Worm (Caenorhabditis elegans) whole organism, L1 larva: ENCODE results near the gene F14H8.4.

Experiments
- Y116A8C.19 ChIP-seq: sonication (generic microtip); optimal IDR thresholded peaks from 2 replicates; lab custom pipeline; 2016; ENCODE audit warnings: missing compliant biosample characterization, missing genetic modification characterization, borderline replicate concordance
- alr-1 ChIP-seq: fragments of 200-800 bp; sonication (Bioruptor generic); optimal IDR thresholded peaks from 2 replicates; lab custom pipeline; 2018; ENCODE audit warnings: borderline replicate concordance, mild to moderate bottlenecking, missing genetic modification characterization, missing compliant biosample characterization
- fos-1 ChIP-seq: fragments of 150-350 bp; optimal IDR thresholded peaks from 2 replicates; lab custom pipeline; 2014; ENCODE audit warnings: missing biosample characterization, missing genetic modification characterization
- lin-14 ChIP-seq: fragments of 200-800 bp; sonication (Bioruptor generic); optimal IDR thresholded peaks from 2 replicates; lab custom pipeline; 2018; ENCODE audit warnings: mild to moderate bottlenecking, missing genetic modification characterization, moderate library complexity, missing compliant biosample characterization
- nhr-237 ChIP-seq: fragments of 150-350 bp; optimal IDR thresholded peaks from 2 replicates; lab custom pipeline; 2014; ENCODE audit warnings: missing biosample characterization, missing genetic modification characterization
- nhr-84 ChIP-seq: sonication (generic microtip); optimal IDR thresholded peaks from 2 replicates; lab custom pipeline; 2017; ENCODE audit warnings: missing biosample characterization, missing genetic modification characterization
- nhr-90 ChIP-seq: sonication (generic microtip); optimal IDR thresholded peaks from 2 replicates; lab custom pipeline; 2016; ENCODE audit warnings: mild to moderate bottlenecking, missing genetic modification characterization, missing compliant biosample characterization; ENCODE audit not compliant: poor library complexity
- rnt-1 ChIP-seq: sonication (generic microtip); optimal IDR thresholded peaks from 2 replicates; lab custom pipeline; 2016; ENCODE audit warnings: mild to moderate bottlenecking, missing genetic modification characterization, moderate library complexity, missing compliant biosample characterization
- snpc-4 ChIP-seq: fragments of 150-350 bp; optimal IDR thresholded peaks from 2 replicates; lab custom pipeline; 2014; ENCODE audit warnings: missing biosample characterization, missing genetic modification characterization
- sup-37 ChIP-seq: fragments of 200-800 bp; sonication (Bioruptor generic); optimal IDR thresholded peaks from 2 replicates; lab custom pipeline; 2018; ENCODE audit warnings: mild to moderate bottlenecking, missing genetic modification characterization, missing compliant biosample characterization
- unc-130 ChIP-seq: fragments of 150-350 bp; optimal IDR thresholded peaks from 2 replicates; lab custom pipeline; 2017; ENCODE audit warnings: missing biosample characterization, missing genetic modification characterization, inconsistent platforms

The F14H8.4 gene

DNA sequence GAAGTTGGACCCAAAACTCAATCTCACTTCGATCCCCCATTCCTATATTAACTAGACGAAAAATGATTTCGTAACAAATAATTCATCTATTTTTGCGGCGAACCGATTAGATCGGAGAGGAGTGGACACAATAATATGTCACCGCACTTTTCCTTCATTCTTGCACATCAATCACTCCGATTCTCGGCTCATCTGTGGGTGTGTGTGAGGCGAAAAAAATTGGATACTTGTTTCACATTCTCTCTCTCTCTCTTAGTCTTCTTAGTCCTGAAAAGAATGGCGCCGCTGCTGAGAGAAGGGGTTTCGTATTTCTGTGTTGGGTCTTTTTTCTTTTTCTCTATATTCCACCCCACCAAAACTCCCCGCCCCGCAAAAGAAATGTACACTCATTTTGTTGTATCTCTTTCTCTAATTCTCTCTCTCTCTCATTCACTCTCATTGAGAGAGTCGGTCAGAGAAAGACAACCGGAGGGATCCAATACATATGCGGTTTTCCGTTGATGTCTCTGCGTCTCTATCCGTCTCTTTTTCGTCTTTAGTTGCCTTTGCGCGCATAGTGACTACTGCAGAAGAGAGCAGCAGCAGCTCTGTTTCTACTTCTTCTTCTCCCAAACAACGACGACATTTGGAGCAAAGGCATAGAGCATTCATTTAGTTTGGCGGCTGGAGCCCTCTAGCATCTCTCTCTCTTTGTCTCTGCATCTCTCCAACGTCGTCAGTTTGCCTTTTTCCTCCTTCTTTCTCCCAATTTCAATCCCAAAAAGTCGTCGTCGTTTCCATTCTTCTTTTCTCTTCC is 47.6 kb downstream of the F14H8.4 start, which contains the start of gene unc-76 (continued):
- TF ChIP-seq sup-37 (GFP tag; lab: Kevin White, UChicago) (no peak), rnt-1 (tag; lab: Kevin White, UChicago) (peak; percentile 95), Y116A8C.19 (tag; lab: Kevin White, UChicago) (no peak), alr-1 (tag; lab: Kevin White, UChicago) (no peak), unc-130 (tag; lab: Kevin White, UChicago) (peak; percentile 19), nhr-237 (tag; lab: Kevin White, UChicago) (peak; percentile 77), nhr-84 (no peak), fos-1 (tag; lab: Kevin White, UChicago) (peak; percentile 77), nhr-90 (tag; lab: Kevin White, UChicago) (peak; percentile 13)

DNA sequence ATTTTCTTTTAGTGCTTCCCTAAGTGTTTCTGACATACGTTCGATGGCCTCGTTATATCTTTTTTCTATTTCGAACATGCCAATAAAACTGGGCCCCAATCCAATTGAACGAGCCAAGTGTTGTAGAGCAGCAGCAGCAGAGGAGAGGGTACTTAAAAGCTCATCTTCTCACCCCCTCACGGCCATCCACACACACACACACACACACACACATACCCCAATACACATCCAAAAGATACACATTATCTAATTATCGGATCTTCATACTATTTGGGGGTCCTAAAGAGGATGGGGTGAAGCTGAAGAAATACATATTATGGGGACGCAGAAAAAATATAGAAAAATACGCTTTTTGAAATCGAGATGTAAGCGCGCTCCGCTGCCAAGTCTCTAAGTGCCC is 49.1 kb downstream of the F14H8.4 start:
- TF ChIP-seq snpc-4 = no peak
- peak; percentile 64 for TF ChIP-seq lin-14
